Fruit fly (Drosophila melanogaster): Measurements from ENCODE around the gene AP-1mu.

DNA sequence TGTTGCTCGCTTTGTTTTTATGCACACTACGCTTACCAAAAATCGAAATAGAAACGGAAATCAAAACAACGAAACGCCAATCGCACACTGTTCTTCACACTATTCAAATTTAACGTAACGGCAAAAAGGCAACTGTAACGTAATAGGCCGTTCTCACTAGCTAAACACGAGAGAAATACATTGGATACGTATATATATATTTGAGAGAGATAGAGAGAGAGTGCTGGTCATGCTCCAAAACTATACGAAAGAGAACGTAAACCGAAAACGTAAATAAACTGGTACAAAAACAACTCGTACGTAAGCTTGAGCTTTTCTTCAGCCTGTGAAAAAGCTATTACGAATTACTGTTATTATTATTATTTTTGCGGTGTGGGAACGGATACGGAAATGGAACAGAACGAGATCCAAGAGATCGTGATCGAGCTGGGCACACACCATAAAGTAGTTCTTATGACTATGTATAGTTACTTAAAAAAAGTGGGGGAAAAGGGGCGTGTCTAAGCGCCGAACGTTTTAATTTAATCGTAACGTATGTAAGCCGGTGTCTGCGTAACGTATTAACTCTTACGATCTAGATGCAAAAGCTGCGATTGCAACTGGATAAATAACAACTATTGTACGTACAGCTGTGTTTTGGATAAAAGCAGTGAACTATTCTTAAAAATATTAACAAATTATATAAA lies 15.7 kb downstream of the AP-1mu start:
- TF ChIP-seq CG32121 (GFP tag; IDR thresholded peaks at IDR 0.05) (no peak), CG8301 (tag; optimal IDR thresholded peaks at IDR 0.05) (no peak), EcR (GFP tag; optimal IDR thresholded peaks at IDR 0.05) (no peak)
